Fruit fly (Drosophila melanogaster): ENCODE data around the gene Mrgn1.

DNA sequence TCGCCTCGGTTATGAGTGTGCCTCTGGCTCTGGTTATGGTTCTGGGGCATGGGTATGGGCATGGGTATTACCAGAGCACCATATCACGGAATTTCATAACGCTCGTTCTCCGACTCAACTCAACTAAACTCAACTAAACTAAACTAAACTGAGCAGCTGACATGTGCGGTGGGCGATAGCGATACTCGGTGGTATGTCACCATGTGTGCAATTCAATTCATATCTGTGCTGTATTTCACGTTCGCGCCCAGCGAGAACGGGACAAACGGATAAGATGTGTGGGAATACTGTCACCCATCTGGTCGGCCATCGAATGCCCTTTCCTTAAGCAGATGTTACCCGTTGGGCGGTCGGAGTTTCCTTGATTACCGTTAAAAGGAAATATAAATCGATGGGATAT is 41.5 kb downstream of the Mrgn1 start, which contains the start of gene CG12177:
- TF ChIP-seq Mnt (GFP tag; optimal IDR thresholded peaks at IDR 0.05) = peak; percentile 88
- peak; percentile 31 for TF ChIP-seq CG12768 (GFP tag; optimal IDR thresholded peaks at IDR 0.05)
- no peak for TF ChIP-seq pad (GFP tag; optimal IDR thresholded peaks at IDR 0.05)
- no peak for TF ChIP-seq CG7045 (GFP tag; optimal IDR thresholded peaks at IDR 0.05)
- no peak for TF ChIP-seq CG1620 (GFP tag; optimal IDR thresholded peaks at IDR 0.05)
- no peak for TF ChIP-seq kay (GFP tag; ENCODE audit: borderline replicate concordance)
- no peak for TF ChIP-seq Clk (GFP tag; optimal IDR thresholded peaks at IDR 0.05)
- no peak for TF ChIP-seq ovo (GFP tag; optimal IDR thresholded peaks at IDR 0.05)
- no peak for TF ChIP-seq tj (GFP tag; optimal IDR thresholded peaks at IDR 0.05)
- TF ChIP-seq Hr96 (GFP tag; optimal IDR thresholded peaks at IDR 0.05) = no peak
- TF ChIP-seq CG14711 (tag; optimal IDR thresholded peaks at IDR 0.05) = no peak

Measured in whole organism, adult.